Worm (Caenorhabditis elegans) whole organism, mixed stage, embryonic: Measurements from ENCODE around the gene F11F1.1.

ENCODE experiments used
- M03D4.4 ChIP-seq: sonication (generic microtip); optimal IDR thresholded peaks from 2 replicates; lab custom pipeline; 2017; ENCODE audit warnings: mild to moderate bottlenecking, missing genetic modification characterization, missing compliant biosample characterization
- blmp-1 ChIP-seq: fragments of 150-350 bp; optimal IDR thresholded peaks from 2 replicates; lab custom pipeline; 2014; ENCODE audit warnings: missing biosample characterization, missing genetic modification characterization
- ceh-39 ChIP-seq: fragments of 150-350 bp; optimal IDR thresholded peaks from 2 replicates; lab custom pipeline; 2014; ENCODE audit warnings: missing biosample characterization, missing genetic modification characterization
- ceh-43 ChIP-seq: fragments of 200-800 bp; sonication (Bioruptor generic); optimal IDR thresholded peaks from 2 replicates; lab custom pipeline; 2018; ENCODE audit warnings: mild to moderate bottlenecking, missing genetic modification characterization, moderate library complexity, missing compliant biosample characterization
- ceh-83 ChIP-seq: fragments of 200-800 bp; sonication (Bioruptor generic); optimal IDR thresholded peaks from 2 replicates; lab custom pipeline; 2018; ENCODE audit warnings: mild to moderate bottlenecking, missing genetic modification characterization, missing compliant biosample characterization
- ces-1 ChIP-seq: fragments of 150-350 bp; optimal IDR thresholded peaks from 2 replicates; lab custom pipeline; 2014; ENCODE audit warnings: missing biosample characterization, missing genetic modification reagents, missing genetic modification characterization
- cnd-1 ChIP-seq: fragments of 200-800 bp; sonication (Bioruptor generic); optimal IDR thresholded peaks from 2 replicates; lab custom pipeline; 2018; ENCODE audit warnings: mild to moderate bottlenecking, missing genetic modification characterization, missing compliant biosample characterization
- elt-1 ChIP-seq: sonication (generic microtip); optimal IDR thresholded peaks from 2 replicates; lab custom pipeline; 2017; ENCODE audit warnings: missing genetic modification characterization, mild to moderate bottlenecking, missing compliant biosample characterization, antibody characterized with exemption, moderate library complexity, borderline replicate concordance; ENCODE audit not compliant: insufficient read depth
- elt-3 ChIP-seq: fragments of 150-350 bp; optimal IDR thresholded peaks from 2 replicates; lab custom pipeline; 2014; ENCODE audit warnings: missing biosample characterization, missing genetic modification characterization
- flh-1 ChIP-seq: fragments of 200-800 bp; sonication (Bioruptor generic); optimal IDR thresholded peaks from 2 replicates; lab custom pipeline; 2018; ENCODE audit warnings: mild to moderate bottlenecking, missing genetic modification characterization, moderate library complexity, missing compliant biosample characterization
- ham-2 ChIP-seq: fragments of 200-800 bp; sonication (Bioruptor generic); optimal IDR thresholded peaks from 2 replicates; lab custom pipeline; 2018; ENCODE audit warnings: mild to moderate bottlenecking, missing genetic modification characterization, missing compliant biosample characterization
- hlh-1 ChIP-seq: fragments of 150-350 bp; optimal IDR thresholded peaks from 2 replicates; lab custom pipeline; 2014; ENCODE audit warnings: missing biosample characterization, missing genetic modification reagents, missing genetic modification characterization
- lin-13 ChIP-seq: fragments of 150-350 bp; optimal IDR thresholded peaks from 2 replicates; lab custom pipeline; 2014; ENCODE audit warnings: missing biosample characterization, missing genetic modification characterization
- lin-32 ChIP-seq: fragments of 200-800 bp; sonication (Bioruptor generic); optimal IDR thresholded peaks from 2 replicates; lab custom pipeline; 2018; ENCODE audit warnings: mild to moderate bottlenecking, missing genetic modification characterization, missing compliant biosample characterization
- lsy-2 ChIP-seq: fragments of 150-350 bp; optimal IDR thresholded peaks from 2 replicates; lab custom pipeline; 2014; ENCODE audit warnings: missing biosample characterization, missing genetic modification characterization
- mab-5 ChIP-seq: fragments of 150-350 bp; optimal IDR thresholded peaks from 2 replicates; lab custom pipeline; 2014; ENCODE audit warnings: missing biosample characterization, missing genetic modification characterization
- mep-1 ChIP-seq: fragments of 150-350 bp; optimal IDR thresholded peaks from 2 replicates; lab custom pipeline; 2017; ENCODE audit warnings: missing biosample characterization, missing genetic modification reagents, missing genetic modification characterization, inconsistent platforms
- mls-2 ChIP-seq: sonication (generic microtip); optimal IDR thresholded peaks from 2 replicates; lab custom pipeline; 2016; ENCODE audit warnings: mild to moderate bottlenecking, missing genetic modification characterization, moderate library complexity, missing compliant biosample characterization
- nhr-2 ChIP-seq: fragments of 150-350 bp; optimal IDR thresholded peaks from 2 replicates; lab custom pipeline; 2014; ENCODE audit warnings: missing biosample characterization, missing genetic modification characterization
- nhr-28 ChIP-seq: fragments of 150-350 bp; optimal IDR thresholded peaks from 2 replicates; lab custom pipeline; 2014; ENCODE audit warnings: missing biosample characterization, missing genetic modification characterization
- nhr-76 ChIP-seq: sonication (generic microtip); optimal IDR thresholded peaks from 2 replicates; lab custom pipeline; 2017; ENCODE audit warnings: missing biosample characterization, missing genetic modification characterization
- sem-2 ChIP-seq: fragments of 200-800 bp; sonication (Bioruptor generic); optimal IDR thresholded peaks from 2 replicates; lab custom pipeline; 2018; ENCODE audit warnings: mild to moderate bottlenecking, missing genetic modification characterization, missing compliant biosample characterization
- snpc-4 ChIP-seq: fragments of 150-350 bp; optimal IDR thresholded peaks from 2 replicates; lab custom pipeline; 2014; ENCODE audit warnings: missing biosample characterization, missing genetic modification characterization
- sptf-1 ChIP-seq: sonication (generic microtip); optimal IDR thresholded peaks from 2 replicates; lab custom pipeline; 2017; ENCODE audit warnings: mild to moderate bottlenecking, missing genetic modification characterization, moderate library complexity, missing compliant biosample characterization
- tbx-8 ChIP-seq: fragments of 200-800 bp; sonication (Bioruptor generic); optimal IDR thresholded peaks from 2 replicates; lab custom pipeline; 2018; ENCODE audit warnings: mild to moderate bottlenecking, missing genetic modification characterization, moderate library complexity, missing compliant biosample characterization
- unc-120 ChIP-seq: sonication (generic microtip); optimal IDR thresholded peaks from 2 replicates; lab custom pipeline; 2017; ENCODE audit warnings: missing genetic modification characterization, missing compliant biosample characterization; ENCODE audit not compliant: poor library complexity, severe bottlenecking
- unc-62 ChIP-seq: fragments of 150-350 bp; optimal IDR thresholded peaks from 2 replicates; lab custom pipeline; 2014; ENCODE audit warnings: missing biosample characterization, missing genetic modification reagents, missing genetic modification characterization
- zip-8 ChIP-seq: fragments of 150-350 bp; optimal IDR thresholded peaks from 2 replicates; lab custom pipeline; 2014; ENCODE audit warnings: missing biosample characterization, missing genetic modification characterization
- ztf-11 ChIP-seq: fragments of 150-350 bp; optimal IDR thresholded peaks from 2 replicates; lab custom pipeline; 2014; ENCODE audit warnings: missing biosample characterization, missing genetic modification characterization

F11F1.1 gene

DNA sequence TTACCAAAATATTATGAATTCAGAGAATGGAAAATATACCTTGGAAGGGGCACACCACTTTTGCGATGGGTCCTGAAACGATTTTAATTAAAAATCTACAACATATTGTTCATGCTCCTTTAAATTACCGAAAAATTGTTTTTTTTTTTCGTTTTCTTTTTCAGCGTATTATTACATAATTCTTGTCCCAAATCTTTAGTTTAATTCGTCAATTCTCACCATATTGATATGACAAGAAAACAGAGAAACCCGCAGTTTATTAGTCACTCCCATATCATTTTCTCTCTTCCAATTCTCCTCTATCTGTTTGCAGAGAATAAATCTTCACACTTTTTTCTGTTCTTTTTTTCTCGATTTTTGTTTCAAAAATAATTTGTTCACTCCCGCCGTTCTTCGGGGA lies at the start of gene F11F1.1:
F11F1.1 (plus strand) TSS at position 301 of the 400 bp plus-strand sequence.
- TF ChIP-seq sptf-1 (tag; lab: Kevin White, UChicago) (no peak), flh-1 (GFP tag; lab: Kevin White, UChicago) (no peak), tbx-8 (GFP tag; lab: Kevin White, UChicago) (no peak), nhr-28 (no peak), lin-32 (GFP tag; lab: Kevin White, UChicago) (no peak), nhr-2 (no peak), ceh-43 (GFP tag; lab: Kevin White, UChicago) (no peak), elt-3 (tag; lab: Kevin White, UChicago) (no peak), ceh-83 (GFP tag; lab: Kevin White, UChicago) (no peak), ztf-11 (tag; lab: Kevin White, UChicago) (no peak), lsy-2 (no peak), mab-5 (tag; lab: Kevin White, UChicago) (no peak)

DNA sequence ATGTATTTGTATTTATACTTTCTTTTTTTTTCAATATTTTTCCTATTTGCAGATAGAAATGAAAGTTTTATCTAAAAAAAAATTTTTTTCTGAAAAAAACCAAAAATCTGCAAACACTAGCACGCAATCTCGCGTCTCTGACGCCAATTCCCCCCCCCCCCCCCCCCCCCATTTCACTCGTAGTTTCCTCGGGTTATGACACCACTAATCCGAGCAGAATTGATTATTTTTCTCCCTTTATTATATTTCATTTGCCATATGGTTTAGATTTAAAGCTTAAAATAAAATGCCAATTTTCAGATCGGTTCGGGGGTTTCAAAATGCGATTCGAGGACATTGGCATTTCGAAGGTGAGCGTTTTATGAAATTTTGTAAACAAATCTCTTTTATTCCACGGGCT lies 48.6 kb upstream of the F11F1.1 start, which contains the start of gene mtm-6:
mtm-6 (plus strand) TSS at position 301 of the 400 bp plus-strand sequence.
- TF ChIP-seq nhr-28 (no peak), ham-2 (GFP tag; lab: Kevin White, UChicago) (no peak), elt-1 (tag; lab: Kevin White, UChicago) (no peak)

DNA sequence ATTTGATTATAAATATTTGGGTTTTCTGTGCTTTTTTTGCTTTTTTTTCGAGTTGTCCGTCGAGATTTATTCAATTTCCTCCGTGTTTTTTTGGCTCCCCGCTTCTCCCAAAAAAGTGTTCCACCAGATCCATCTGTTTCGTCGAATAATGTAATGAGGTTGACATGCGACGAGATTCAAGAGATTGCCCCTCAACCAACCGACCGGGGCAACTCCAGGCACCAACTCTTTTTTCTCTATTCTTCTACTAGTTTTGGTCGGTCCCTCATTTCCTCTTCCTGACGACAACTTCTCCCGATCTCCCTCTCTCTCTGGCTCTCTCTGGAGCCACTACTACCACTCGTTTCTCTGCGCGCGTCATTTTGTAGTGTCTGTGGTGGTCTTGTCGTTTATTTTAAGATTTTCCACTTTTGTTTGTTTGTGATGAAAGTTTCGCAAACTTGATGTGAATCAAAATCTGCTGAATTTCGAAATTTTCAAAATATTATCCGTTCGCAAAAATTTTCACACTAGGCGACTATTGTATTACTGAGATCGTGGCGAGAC lies 47.5 kb upstream of the F11F1.1 start:
- TF ChIP-seq ces-1 (peak; percentile 3), ceh-83 (GFP tag; lab: Kevin White, UChicago) (no peak)

DNA sequence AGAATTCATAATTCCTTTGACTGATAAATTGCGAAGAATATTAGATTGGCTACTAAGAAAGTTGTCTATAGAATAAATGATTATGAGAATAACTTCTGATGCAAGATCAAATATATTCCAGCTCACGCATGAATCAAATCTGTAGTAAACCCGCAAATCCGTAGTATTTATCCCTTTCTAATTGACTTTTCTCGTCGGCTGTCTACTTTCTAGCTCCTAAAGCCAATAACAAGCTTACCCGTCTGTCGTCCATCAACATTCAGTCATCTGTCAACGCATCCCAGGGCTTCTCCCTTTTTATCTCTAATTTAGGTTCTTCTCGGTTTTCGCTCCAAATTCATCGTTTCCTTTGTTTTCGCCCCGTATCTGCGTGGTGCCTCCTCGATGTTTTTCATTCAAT lies 46.5 kb upstream of the F11F1.1 start:
- TF ChIP-seq flh-1 (GFP tag; lab: Kevin White, UChicago) = no peak
- no peak for TF ChIP-seq mab-5 (tag; lab: Kevin White, UChicago)
- peak; percentile 91 for TF ChIP-seq ces-1
- no peak for TF ChIP-seq snpc-4 (tag; lab: Kevin White, UChicago)
- TF ChIP-seq unc-62 (GFP tag; lab: Kevin White, UChicago) = peak; percentile 25
- TF ChIP-seq, all 35 proteins: peak for 2

DNA sequence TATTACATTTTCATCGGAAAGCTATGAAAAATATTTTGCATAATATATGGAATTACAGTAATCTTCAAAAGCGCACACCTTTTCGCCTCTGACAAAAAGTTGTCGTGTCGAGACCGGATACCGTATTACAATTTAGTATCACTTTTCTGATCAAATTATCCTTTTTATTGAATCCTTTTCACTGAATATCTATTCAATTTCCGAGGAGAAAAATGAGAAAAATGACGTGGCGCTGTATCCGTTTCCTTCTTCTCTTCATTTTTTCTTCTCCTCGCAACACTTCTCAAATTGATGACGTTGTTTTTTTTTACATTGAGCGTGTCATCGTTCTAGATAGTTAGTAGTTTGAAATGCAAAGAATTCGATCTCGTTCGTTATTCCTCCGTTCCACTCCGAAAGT lies 44.4 kb upstream of the F11F1.1 start:
- TF ChIP-seq hlh-1 (no peak), ces-1 (peak; percentile 26)

DNA sequence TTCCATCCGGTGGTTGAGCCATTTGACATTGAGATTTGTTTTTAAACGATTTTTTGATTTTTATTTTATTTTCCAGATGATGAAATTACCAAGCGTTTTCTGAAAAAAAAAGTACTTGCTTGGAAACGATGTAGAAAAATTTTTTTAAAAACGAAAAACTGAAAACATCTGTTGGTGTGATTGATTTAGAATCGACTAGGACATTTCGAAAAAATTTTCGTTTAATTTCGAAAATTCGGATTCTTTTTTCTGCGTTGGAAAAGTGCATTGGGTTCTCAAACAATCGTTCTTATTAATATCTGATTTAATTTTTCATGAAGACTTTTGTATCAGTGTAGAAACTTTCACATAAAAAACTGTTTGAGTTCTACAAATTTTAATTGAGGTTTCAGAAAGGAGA lies 36.1 kb upstream of the F11F1.1 start, which contains the start of gene F53A2.9:
F53A2.9 (minus strand) TSS at position 101 of the 400 bp plus-strand sequence.
- TF ChIP-seq blmp-1 (tag; lab: Kevin White, UChicago) (no peak), tbx-8 (GFP tag; lab: Kevin White, UChicago) (no peak), sem-2 (GFP tag; lab: Kevin White, UChicago) (no peak), nhr-76 (tag; lab: Kevin White, UChicago) (no peak), ceh-43 (GFP tag; lab: Kevin White, UChicago) (no peak), M03D4.4 (tag; lab: Kevin White, UChicago) (no peak), mab-5 (tag; lab: Kevin White, UChicago) (no peak), ztf-11 (tag; lab: Kevin White, UChicago) (no peak), mls-2 (tag; lab: Kevin White, UChicago) (no peak), hlh-1 (no peak), cnd-1 (tag; lab: Kevin White, UChicago) (no peak), ceh-39 (no peak), zip-8 (tag; lab: Kevin White, UChicago) (no peak), ces-1 (no peak), lin-13 (tag; lab: Kevin White, UChicago) (no peak), unc-62 (GFP tag; lab: Kevin White, UChicago) (no peak), lsy-2 (no peak), mep-1 (tag; lab: Kevin White, UChicago) (no peak), sptf-1 (tag; lab: Kevin White, UChicago) (no peak)

DNA sequence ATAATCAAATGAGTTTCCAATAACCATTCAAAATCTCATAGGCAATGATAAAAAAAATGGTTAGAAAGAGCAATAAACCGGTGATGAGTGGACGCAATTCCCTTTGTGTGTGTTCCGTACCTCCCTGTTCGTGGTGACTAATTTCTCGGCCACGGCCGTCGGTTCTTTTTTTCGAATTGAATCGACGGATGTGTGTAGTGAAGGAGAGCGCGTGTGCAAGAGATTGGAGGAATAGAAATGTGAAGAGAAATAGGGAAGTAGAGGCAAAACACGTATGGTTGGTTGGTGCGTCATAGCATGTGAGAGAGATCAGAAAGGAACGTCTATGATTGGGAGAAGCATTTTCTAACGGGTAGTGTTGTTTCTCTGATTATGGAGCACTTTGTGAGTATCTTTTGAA lies 35.5 kb upstream of the F11F1.1 start:
- TF ChIP-seq nhr-2 (no peak), unc-120 (tag; lab: Kevin White, UChicago) (peak; percentile 29), ceh-43 (GFP tag; lab: Kevin White, UChicago) (no peak), hlh-1 (no peak), ztf-11 (tag; lab: Kevin White, UChicago) (no peak), ces-1 (peak; percentile 29), mep-1 (tag; lab: Kevin White, UChicago) (peak; percentile 45)
